Worm (Caenorhabditis elegans) whole organism, late embryonic: ENCODE results near the gene Y60A3A.19.

Source experiments
- C38D4.7 ChIP-seq: fragments of 200-800 bp; sonication (Bioruptor generic); optimal IDR thresholded peaks from 2 replicates; lab custom pipeline; 2018; ENCODE audit warnings: mild to moderate bottlenecking, missing genetic modification characterization, moderate library complexity, missing compliant biosample characterization
- F13H6.1 ChIP-seq: sonication (generic microtip); optimal IDR thresholded peaks from 2 replicates; lab custom pipeline; 2016; ENCODE audit warnings: missing genetic modification characterization, missing compliant biosample characterization
- K02D7.2 ChIP-seq: sonication (generic microtip); optimal IDR thresholded peaks from 2 replicates; lab custom pipeline; 2017; ENCODE audit warnings: mild to moderate bottlenecking, missing genetic modification characterization, missing compliant biosample characterization
- K09A11.1 ChIP-seq: sonication (generic microtip); optimal IDR thresholded peaks from 2 replicates; lab custom pipeline; 2017; ENCODE audit warnings: antibody characterized with exemption, mild to moderate bottlenecking, missing genetic modification characterization, missing compliant biosample characterization; ENCODE audit not compliant: insufficient read depth
- T23F11.4 ChIP-seq: fragments of 200-800 bp; sonication (Bioruptor generic); optimal IDR thresholded peaks from 2 replicates; lab custom pipeline; 2018; ENCODE audit warnings: mild to moderate bottlenecking, missing genetic modification characterization, missing compliant biosample characterization
- Y22D7AL.16 ChIP-seq: sonication (generic microtip); optimal IDR thresholded peaks from 2 replicates; lab custom pipeline; 2016; ENCODE audit warnings: missing genetic modification characterization, missing compliant biosample characterization
- ahr-1 ChIP-seq: sonication (generic microtip); optimal IDR thresholded peaks from 2 replicates; lab custom pipeline; 2016; ENCODE audit warnings: missing genetic modification characterization, missing compliant biosample characterization
- ceh-14 ChIP-seq: sonication (generic microtip); optimal IDR thresholded peaks from 2 replicates; lab custom pipeline; 2016; ENCODE audit warnings: missing genotype, missing genetic modification characterization, missing compliant biosample characterization
- ceh-18 ChIP-seq: sonication (generic microtip); optimal IDR thresholded peaks from 2 replicates; lab custom pipeline; 2016; ENCODE audit warnings: missing genetic modification characterization, missing compliant biosample characterization
- ceh-19 ChIP-seq: fragments of 200-800 bp; sonication (Bioruptor generic); optimal IDR thresholded peaks from 2 replicates; lab custom pipeline; 2018; ENCODE audit warnings: mild to moderate bottlenecking, missing genetic modification characterization, missing compliant biosample characterization
- ceh-2 ChIP-seq: sonication (generic microtip); optimal IDR thresholded peaks from 2 replicates; lab custom pipeline; 2016; ENCODE audit warnings: missing genotype, missing genetic modification characterization, missing compliant biosample characterization
- ceh-22 ChIP-seq: sonication (generic microtip); optimal IDR thresholded peaks from 2 replicates; lab custom pipeline; 2017; ENCODE audit warnings: missing biosample characterization, missing genetic modification characterization
- ceh-30 ChIP-seq: fragments of 150-350 bp; optimal IDR thresholded peaks from 2 replicates; lab custom pipeline; 2014; ENCODE audit warnings: missing biosample characterization, missing genetic modification characterization
- ceh-31 ChIP-seq: sonication (generic microtip); optimal IDR thresholded peaks from 2 replicates; lab custom pipeline; 2016; ENCODE audit warnings: missing genetic modification characterization, missing compliant biosample characterization
- ceh-34 ChIP-seq: sonication (generic microtip); optimal IDR thresholded peaks from 2 replicates; lab custom pipeline; 2016; ENCODE audit warnings: mild to moderate bottlenecking, missing genetic modification characterization, missing compliant biosample characterization
- ceh-45 ChIP-seq: fragments of 200-800 bp; sonication (Bioruptor generic); IDR thresholded peaks from 2 replicates; pipeline ENCODE4 v1.3.6; 2022; ENCODE audit warnings: missing genetic modification reagents, missing genetic modification characterization, missing compliant biosample characterization
- ceh-48 ChIP-seq: sonication (generic microtip); optimal IDR thresholded peaks from 2 replicates; lab custom pipeline; 2016; ENCODE audit warnings: missing genetic modification characterization, inconsistent platforms, missing compliant biosample characterization
- ceh-6 ChIP-seq: fragments of 200-800 bp; sonication (Bioruptor generic); optimal IDR thresholded peaks from 2 replicates; lab custom pipeline; 2018; ENCODE audit warnings: mild to moderate bottlenecking, missing genetic modification characterization, missing compliant biosample characterization
- ceh-9 ChIP-seq: sonication (generic microtip); optimal IDR thresholded peaks from 2 replicates; lab custom pipeline; 2016; ENCODE audit warnings: mild to moderate bottlenecking, missing genetic modification characterization, inconsistent platforms, missing compliant biosample characterization
- che-1 ChIP-seq: sonication (generic microtip); optimal IDR thresholded peaks from 2 replicates; lab custom pipeline; 2016; ENCODE audit warnings: mild to moderate bottlenecking, missing genetic modification characterization, missing compliant biosample characterization
- dmd-4 ChIP-seq: sonication (generic microtip); optimal IDR thresholded peaks from 2 replicates; lab custom pipeline; 2016; ENCODE audit warnings: borderline replicate concordance, missing genetic modification characterization, missing compliant biosample characterization
- dve-1 ChIP-seq: sonication (generic microtip); optimal IDR thresholded peaks from 2 replicates; lab custom pipeline; 2017; ENCODE audit warnings: antibody characterized with exemption, mild to moderate bottlenecking, missing genetic modification characterization, missing compliant biosample characterization
- elt-2 ChIP-seq: sonication (generic microtip); optimal IDR thresholded peaks from 2 replicates; lab custom pipeline; 2016; ENCODE audit warnings: missing genetic modification reagents, missing genetic modification characterization, missing compliant biosample characterization
- elt-4 ChIP-seq: sonication (generic microtip); optimal IDR thresholded peaks from 2 replicates; lab custom pipeline; 2016; ENCODE audit warnings: missing genetic modification characterization, missing compliant biosample characterization
- ets-4 ChIP-seq: sonication (generic microtip); optimal IDR thresholded peaks from 2 replicates; lab custom pipeline; 2016; ENCODE audit warnings: missing genetic modification characterization, missing compliant biosample characterization
- eyg-1 ChIP-seq: sonication (generic microtip); optimal IDR thresholded peaks from 2 replicates; lab custom pipeline; 2016; ENCODE audit warnings: missing genotype, missing genetic modification characterization, missing compliant biosample characterization
- fax-1 ChIP-seq: sonication (generic microtip); optimal IDR thresholded peaks from 2 replicates; lab custom pipeline; 2016; ENCODE audit warnings: missing genotype, missing genetic modification characterization, missing compliant biosample characterization
- fkh-10 ChIP-seq: fragments of 150-350 bp; optimal IDR thresholded peaks from 2 replicates; lab custom pipeline; 2014; ENCODE audit warnings: missing biosample characterization, missing genetic modification reagents, missing genetic modification characterization
- fkh-6 ChIP-seq: sonication (generic microtip); optimal IDR thresholded peaks from 2 replicates; lab custom pipeline; 2016; ENCODE audit warnings: missing genetic modification characterization, missing compliant biosample characterization
- gmeb-2 ChIP-seq: sonication (generic microtip); optimal IDR thresholded peaks from 2 replicates; lab custom pipeline; 2016; ENCODE audit warnings: missing genetic modification characterization, inconsistent platforms, missing compliant biosample characterization
- hlh-13 ChIP-seq: fragments of 200-800 bp; sonication (Bioruptor generic); optimal IDR thresholded peaks from 2 replicates; lab custom pipeline; 2018; ENCODE audit warnings: mild to moderate bottlenecking, missing genetic modification characterization, missing compliant biosample characterization
- hlh-15 ChIP-seq: sonication (generic microtip); optimal IDR thresholded peaks from 2 replicates; lab custom pipeline; 2016; ENCODE audit warnings: missing genetic modification characterization, missing compliant biosample characterization
- hlh-30 ChIP-seq: sonication (generic microtip); optimal IDR thresholded peaks from 2 replicates; lab custom pipeline; 2017; ENCODE audit warnings: antibody characterized with exemption, missing genetic modification characterization, missing compliant biosample characterization; ENCODE audit not compliant: insufficient read depth
- hlh-6 ChIP-seq: sonication (generic microtip); optimal IDR thresholded peaks from 2 replicates; lab custom pipeline; 2016; ENCODE audit warnings: missing genotype, missing genetic modification characterization, missing compliant biosample characterization
- lim-6 ChIP-seq: sonication (generic microtip); optimal IDR thresholded peaks from 2 replicates; lab custom pipeline; 2016; ENCODE audit warnings: missing genetic modification characterization, missing compliant biosample characterization
- madf-2 ChIP-seq: sonication (generic microtip); optimal IDR thresholded peaks from 2 replicates; lab custom pipeline; 2017; ENCODE audit warnings: missing genetic modification characterization, missing compliant biosample characterization
- mec-3 ChIP-seq: sonication (generic microtip); optimal IDR thresholded peaks from 2 replicates; lab custom pipeline; 2016; ENCODE audit warnings: borderline replicate concordance, missing genetic modification characterization, missing compliant biosample characterization
- nfya-1 ChIP-seq: sonication (generic microtip); optimal IDR thresholded peaks from 2 replicates; lab custom pipeline; 2017; ENCODE audit warnings: missing genetic modification characterization, mild to moderate bottlenecking, missing compliant biosample characterization, antibody characterized with exemption, moderate library complexity
- nhr-11 ChIP-seq: fragments of 150-350 bp; optimal IDR thresholded peaks from 2 replicates; lab custom pipeline; 2014; ENCODE audit warnings: missing biosample characterization, missing genetic modification characterization
- npax-4 ChIP-seq: sonication (generic microtip); optimal IDR thresholded peaks from 2 replicates; lab custom pipeline; 2016; ENCODE audit warnings: missing genetic modification characterization, missing compliant biosample characterization
- pat-9 ChIP-seq: fragments of 200-800 bp; sonication (Bioruptor generic); optimal IDR thresholded peaks from 2 replicates; lab custom pipeline; 2018; ENCODE audit warnings: mild to moderate bottlenecking, missing genetic modification characterization, moderate library complexity, missing compliant biosample characterization
- pqm-1 ChIP-seq: sonication (generic microtip); optimal IDR thresholded peaks from 2 replicates; lab custom pipeline; 2016; ENCODE audit warnings: missing genetic modification characterization, missing compliant biosample characterization
- pros-1 ChIP-seq: fragments of 150-350 bp; optimal IDR thresholded peaks from 2 replicates; lab custom pipeline; 2014; ENCODE audit warnings: missing biosample characterization, missing genetic modification reagents, missing genetic modification characterization
- ref-2 ChIP-seq: sonication (generic microtip); optimal IDR thresholded peaks from 2 replicates; lab custom pipeline; 2016; ENCODE audit warnings: missing genetic modification characterization, missing compliant biosample characterization
- rnt-1 ChIP-seq: sonication (generic microtip); optimal IDR thresholded peaks from 2 replicates; lab custom pipeline; 2016; ENCODE audit warnings: missing genetic modification characterization, missing compliant biosample characterization
- sdc-2 ChIP-seq: sonication (generic microtip); optimal IDR thresholded peaks from 2 replicates; lab custom pipeline; 2016; ENCODE audit warnings: missing genotype, missing genetic modification characterization, missing compliant biosample characterization
- syd-9 ChIP-seq: sonication (generic microtip); optimal IDR thresholded peaks from 2 replicates; lab custom pipeline; 2016; ENCODE audit warnings: mild to moderate bottlenecking, missing genetic modification characterization, moderate library complexity, missing compliant biosample characterization
- ttx-3 ChIP-seq: sonication (generic microtip); optimal IDR thresholded peaks from 2 replicates; lab custom pipeline; 2016; ENCODE audit warnings: missing genetic modification reagents, missing genetic modification characterization, missing compliant biosample characterization
- unc-3 ChIP-seq, 2 experiments: fragments of 200-800 bp in 1 of 2; sonication (Bioruptor generic) in 1 of 2; sonication (generic microtip) in 1 of 2; conservative IDR thresholded peaks in 1 of 2; optimal IDR thresholded peaks in 1 of 2; 2 replicates each; pipeline versions ENCODE4 v1.3.6 to Lab custom; 2016 to 2022; ENCODE audit warnings: missing compliant biosample characterization in 2 of 2, missing genetic modification characterization in 2 of 2, missing genetic modification reagents in 1 of 2
- unc-42 ChIP-seq: sonication (generic microtip); optimal IDR thresholded peaks from 2 replicates; lab custom pipeline; 2016; ENCODE audit warnings: missing genotype, missing genetic modification characterization, missing compliant biosample characterization
- unc-55 ChIP-seq: sonication (generic microtip); optimal IDR thresholded peaks from 2 replicates; lab custom pipeline; 2017; ENCODE audit warnings: missing biosample characterization, missing genetic modification reagents, missing genetic modification characterization
- unc-86 ChIP-seq: sonication (generic microtip); optimal IDR thresholded peaks from 2 replicates; lab custom pipeline; 2016; ENCODE audit warnings: missing genetic modification characterization, missing compliant biosample characterization
- zip-5 ChIP-seq: sonication (generic microtip); optimal IDR thresholded peaks from 2 replicates; lab custom pipeline; 2016; ENCODE audit warnings: missing genetic modification characterization, missing compliant biosample characterization
- ztf-16 ChIP-seq: sonication (generic microtip); optimal IDR thresholded peaks from 2 replicates; lab custom pipeline; 2017; ENCODE audit warnings: missing genetic modification characterization, missing compliant biosample characterization

Y60A3A.19 gene

ce11 chrV:19897557-19897956, 18.8 kb upstream of the Y60A3A.19 start:
- TF ChIP-seq ceh-6 (GFP tag; lab: Kevin White, UChicago) = no peak
- no peak for TF ChIP-seq elt-2 (tag; lab: Kevin White, UChicago)
- TF ChIP-seq unc-42 (tag; lab: Kevin White, UChicago) = peak; percentile 30
- no peak for TF ChIP-seq hlh-15
- TF ChIP-seq T23F11.4 (GFP tag; lab: Kevin White, UChicago) = no peak
- peak; percentile 36 for TF ChIP-seq rnt-1
- TF ChIP-seq unc-3 (GFP tag; conservative IDR thresholded peaks at IDR 0.05; lab: Robert Waterston, UW) = no peak
- TF ChIP-seq unc-3 (tag; optimal IDR thresholded peaks at IDR 0.05; lab: Kevin White, UChicago) = no peak
- TF ChIP-seq unc-55 (GFP tag; lab: Kevin White, UChicago) = peak; percentile 81
- TF ChIP-seq ceh-18 (tag; lab: Kevin White, UChicago) = peak; percentile 56
- no peak for TF ChIP-seq gmeb-2 (tag; lab: Kevin White, UChicago)
- TF ChIP-seq ttx-3 (tag; lab: Kevin White, UChicago) = no peak
- TF ChIP-seq ceh-34 = no peak
- no peak for TF ChIP-seq ceh-48 (tag; lab: Kevin White, UChicago)
- TF ChIP-seq fax-1 (tag; lab: Kevin White, UChicago) = no peak
- TF ChIP-seq ceh-19 (GFP tag; lab: Kevin White, UChicago) = no peak
- no peak for TF ChIP-seq ahr-1 (tag; lab: Kevin White, UChicago)
- TF ChIP-seq ceh-2 (tag; lab: Kevin White, UChicago) = no peak
- no peak for TF ChIP-seq ceh-45
- TF ChIP-seq ztf-16 = no peak
- no peak for TF ChIP-seq pros-1
- TF ChIP-seq che-1 (tag; lab: Kevin White, UChicago) = no peak
- TF ChIP-seq elt-4 = no peak
- no peak for TF ChIP-seq lim-6 (tag; lab: Kevin White, UChicago)
- no peak for TF ChIP-seq unc-86
- TF ChIP-seq ceh-30 = no peak
- TF ChIP-seq K02D7.2 = no peak
- no peak for TF ChIP-seq fkh-6 (tag; lab: Kevin White, UChicago)
- no peak for TF ChIP-seq hlh-13
- TF ChIP-seq fkh-10 (GFP tag; lab: Kevin White, UChicago) = no peak
- no peak for TF ChIP-seq syd-9 (tag; lab: Kevin White, UChicago)
- no peak for TF ChIP-seq dmd-4 (tag; lab: Kevin White, UChicago)
- TF ChIP-seq ref-2 (tag; lab: Kevin White, UChicago) = no peak
- TF ChIP-seq dve-1 = no peak
- TF ChIP-seq eyg-1 (tag; lab: Kevin White, UChicago) = no peak
- peak; percentile 75 for TF ChIP-seq nfya-1 (tag; lab: Kevin White, UChicago)
- TF ChIP-seq F13H6.1 (tag; lab: Kevin White, UChicago) = no peak
- TF ChIP-seq hlh-30 (tag; lab: Kevin White, UChicago) = peak; percentile 17
- no peak for TF ChIP-seq pqm-1
- TF ChIP-seq ceh-22 (tag; lab: Kevin White, UChicago) = no peak
- no peak for TF ChIP-seq C38D4.7 (GFP tag; lab: Kevin White, UChicago)
- no peak for TF ChIP-seq hlh-6 (tag; lab: Kevin White, UChicago)
- peak; percentile 49 for TF ChIP-seq ceh-31 (tag; lab: Kevin White, UChicago)
- TF ChIP-seq npax-4 (tag; lab: Kevin White, UChicago) = no peak
- no peak for TF ChIP-seq zip-5 (tag; lab: Kevin White, UChicago)
- no peak for TF ChIP-seq K09A11.1 (tag; lab: Kevin White, UChicago)
- no peak for TF ChIP-seq madf-2 (tag; lab: Kevin White, UChicago)
- no peak for TF ChIP-seq ceh-9 (tag; lab: Kevin White, UChicago)
- TF ChIP-seq nhr-11 = no peak
- no peak for TF ChIP-seq ceh-14 (tag; lab: Kevin White, UChicago)
- TF ChIP-seq sdc-2 = no peak
- TF ChIP-seq mec-3 = no peak
- no peak for TF ChIP-seq pat-9 (tag; lab: Kevin White, UChicago)
- TF ChIP-seq ets-4 (tag; lab: Kevin White, UChicago) = no peak
- no peak for TF ChIP-seq Y22D7AL.16
